Fruit fly (Drosophila melanogaster) whole organism, prepupa: ENCODE results near the gene Trs23.

Source experiments
- Ets96B ChIP-seq: fragments of 200-800 bp; optimal IDR thresholded peaks from 2 replicates; lab custom pipeline; 2019; ENCODE audit warnings: missing biosample characterization, mild to moderate bottlenecking, missing genetic modification characterization, moderate library complexity
- Hr38 ChIP-seq: sonication (Bioruptor generic); optimal IDR thresholded peaks from 2 replicates; lab custom pipeline; 2016; ENCODE audit warnings: missing biosample characterization, missing genetic modification characterization
- achi ChIP-seq: fragments of 200-800 bp; sonication (Bioruptor generic); optimal IDR thresholded peaks from 3 replicates; lab custom pipeline; 2016; ENCODE audit warnings: missing biosample characterization, missing genetic modification characterization
- fd59A ChIP-seq: fragments of 200-800 bp; sonication (Bioruptor generic); optimal IDR thresholded peaks from 2 replicates; lab custom pipeline; 2017; ENCODE audit warnings: missing biosample characterization, mild to moderate bottlenecking, missing genetic modification characterization, missing genetic modification reagents
- ss ChIP-seq, 2 experiments: fragments of 200-800 bp; sonication (Bioruptor generic); optimal IDR thresholded peaks; 2 replicates in 1 of 2; 3 replicates in 1 of 2; lab custom pipeline; 2017 to 2018; ENCODE audit warnings: mild to moderate bottlenecking in 2 of 2, missing biosample characterization in 2 of 2, missing genetic modification characterization in 2 of 2, moderate library complexity in 1 of 2

- TF ChIP-seq Ets96B (tag; lab: Kevin White, UChicago) (no peak), Hr38 (GFP tag; lab: Kevin White, UChicago) (no peak), ss (GFP tag; optimal IDR thresholded peaks at IDR 0.05; lab: Kevin White, UChicago) (no peak), achi (GFP tag; lab: Kevin White, UChicago) (no peak), fd59A (GFP tag; lab: Kevin White, UChicago) (no peak)
Measured at dm6 chr2L:8732702-8733101, 46.7 kb downstream of the Trs23 start.
